Worm (Caenorhabditis elegans) whole organism, mixed stage, embryonic: ENCODE measurements around the gene fmo-5.

Experiments used
- ces-1 ChIP-seq: fragments of 150-350 bp; optimal IDR thresholded peaks from 2 replicates; lab custom pipeline; 2014; ENCODE audit warnings: missing biosample characterization, missing genetic modification reagents, missing genetic modification characterization
- nhr-28 ChIP-seq: fragments of 150-350 bp; optimal IDR thresholded peaks from 2 replicates; lab custom pipeline; 2014; ENCODE audit warnings: missing biosample characterization, missing genetic modification characterization
- pha-4 ChIP-seq: fragments of 150-350 bp; optimal IDR thresholded peaks from 2 replicates; lab custom pipeline; 2018; ENCODE audit warnings: missing biosample characterization, missing genetic modification reagents, missing genetic modification characterization
- snpc-4 ChIP-seq: fragments of 150-350 bp; optimal IDR thresholded peaks from 2 replicates; lab custom pipeline; 2014; ENCODE audit warnings: missing biosample characterization, missing genetic modification characterization
- unc-62 ChIP-seq: fragments of 150-350 bp; optimal IDR thresholded peaks from 2 replicates; lab custom pipeline; 2014; ENCODE audit warnings: missing biosample characterization, missing genetic modification reagents, missing genetic modification characterization

- no peak for TF ChIP-seq snpc-4 (tag; lab: Kevin White, UChicago)
- TF ChIP-seq ces-1: no peak
- TF ChIP-seq unc-62 (GFP tag; lab: Kevin White, UChicago): no peak
- no peak for TF ChIP-seq nhr-28 (tag; lab: Kevin White, UChicago)
- TF ChIP-seq pha-4 (tag; lab: Kevin White, UChicago): no peak
Measured at ce11 chrV:949760-950159, 46.3 kb upstream of the fmo-5 start, which contains the start of gene Y50D4C.6.
